Fruit fly (Drosophila melanogaster) whole organism, embryonic: ENCODE measurements around the gene Cyp310a1.

Experiments used
- CG11504 ChIP-seq: fragments of 200-800 bp; sonication (Bioruptor generic); optimal IDR thresholded peaks from 3 replicates; lab custom pipeline; 2019; ENCODE audit warnings: missing biosample characterization, mild to moderate bottlenecking, missing genetic modification characterization, moderate library complexity
- CG13296 ChIP-seq: fragments of 200-800 bp; sonication (Bioruptor generic); optimal IDR thresholded peaks from 3 replicates; lab custom pipeline; 2018; ENCODE audit warnings: missing biosample characterization, mild to moderate bottlenecking, missing genetic modification characterization
- CG13624 ChIP-seq: fragments of 200-800 bp; sonication (Bioruptor generic); optimal IDR thresholded peaks from 2 replicates; lab custom pipeline; 2016; ENCODE audit warnings: missing biosample characterization, missing genetic modification characterization
- CG1602 ChIP-seq: fragments of 200-800 bp; sonication (Bioruptor generic); optimal IDR thresholded peaks from 3 replicates; lab custom pipeline; 2016; ENCODE audit warnings: missing biosample characterization, missing genetic modification characterization
- CG17612 ChIP-seq: fragments of 200-800 bp; sonication (Bioruptor generic); IDR thresholded peaks from 2 replicates; pipeline ENCODE4 v1.3.6; 2022; ENCODE audit warnings: missing biosample characterization, missing genetic modification characterization
- CG30403 ChIP-seq: fragments of 200-800 bp; sonication (Bioruptor generic); optimal IDR thresholded peaks from 3 replicates; lab custom pipeline; 2016; ENCODE audit warnings: missing biosample characterization, missing genetic modification characterization
- CG6813 ChIP-seq: fragments of 200-800 bp; sonication (Bioruptor generic); optimal IDR thresholded peaks from 2 replicates; lab custom pipeline; 2017; ENCODE audit warnings: missing biosample characterization, missing genetic modification characterization, mild to moderate bottlenecking, moderate library complexity, missing genetic modification reagents
- CG9215 ChIP-seq: fragments of 200-800 bp; sonication (Bioruptor generic); IDR thresholded peaks from 2 replicates; pipeline ENCODE4 v1.3.6; 2022; ENCODE audit warnings: missing biosample characterization, missing genetic modification characterization
- ERR ChIP-seq: fragments of 200-800 bp; sonication (Bioruptor generic); optimal IDR thresholded peaks from 2 replicates; lab custom pipeline; 2016; ENCODE audit warnings: missing biosample characterization, missing genetic modification characterization
- Usf ChIP-seq: fragments of 200-800 bp; sonication (Bioruptor generic); optimal IDR thresholded peaks from 2 replicates; lab custom pipeline; 2017; ENCODE audit warnings: missing genotype, missing biosample characterization, missing genetic modification characterization
- da ChIP-seq: fragments of 200-800 bp; sonication (Bioruptor generic); optimal IDR thresholded peaks from 2 replicates; lab custom pipeline; 2016; ENCODE audit warnings: missing biosample characterization, missing genetic modification characterization
- gcm ChIP-seq: fragments of 200-800 bp; sonication (Bioruptor generic); optimal IDR thresholded peaks from 2 replicates; lab custom pipeline; 2019; ENCODE audit warnings: missing biosample characterization, mild to moderate bottlenecking, missing genetic modification characterization, moderate library complexity
- h ChIP-seq: fragments of >200 bp; optimal IDR thresholded peaks from 2 replicates; lab custom pipeline; 2017
- sr ChIP-seq: fragments of 200-800 bp; sonication (Bioruptor generic); IDR thresholded peaks from 3 replicates; pipeline ENCODE4 v1.3.6; 2022; ENCODE audit warnings: missing biosample characterization, missing genetic modification characterization

DNA sequence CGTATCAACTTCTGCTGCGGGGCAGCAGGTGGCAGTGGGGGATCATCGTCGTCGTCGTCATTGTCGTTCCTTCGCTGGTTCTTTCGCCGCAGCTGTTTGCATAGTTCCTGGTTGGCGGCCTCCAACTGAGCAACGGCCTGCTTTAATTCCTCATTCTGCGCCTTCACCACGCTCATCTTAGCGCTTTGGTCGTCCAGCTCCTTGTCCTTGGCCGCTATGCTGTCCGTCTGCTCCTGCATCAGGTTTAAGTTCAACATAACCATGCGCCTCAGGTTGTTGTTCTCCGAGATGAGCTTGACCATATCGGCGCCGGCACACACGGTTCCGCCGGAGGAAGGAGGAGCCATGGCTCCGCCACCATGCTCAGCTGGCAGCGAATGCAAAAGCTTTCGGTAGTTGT is 35.0 kb upstream of the Cyp310a1 start:
- TF ChIP-seq CG9215 (no peak), gcm (GFP tag; lab: Kevin White, UChicago) (no peak), ERR (GFP tag; lab: Kevin White, UChicago) (no peak), CG1602 (GFP tag; lab: Kevin White, UChicago) (no peak), CG11504 (tag; lab: Kevin White, UChicago) (no peak), CG6813 (GFP tag; lab: Kevin White, UChicago) (no peak), Usf (no peak), sr (GFP tag; lab: Robert Waterston, UW) (no peak), h (lab: Kevin White, UChicago) (no peak), CG13296 (GFP tag; lab: Kevin White, UChicago) (no peak), da (GFP tag; lab: Kevin White, UChicago) (no peak), CG30403 (GFP tag; lab: Kevin White, UChicago) (no peak), CG17612 (GFP tag; lab: Robert Waterston, UW) (no peak), CG13624 (no peak)
